Fruit fly (Drosophila melanogaster) whole organism, embryonic: Measurements from ENCODE around the gene Vti1a.

ENCODE experiments used
- ATbp ChIP-seq: fragments of 200-800 bp; sonication (Bioruptor generic); optimal IDR thresholded peaks from 2 replicates; lab custom pipeline; 2017; ENCODE audit warnings: missing biosample characterization, mild to moderate bottlenecking, missing genetic modification characterization, missing genetic modification reagents
- Aef1 ChIP-seq: fragments of 200-800 bp; sonication (Bioruptor generic); IDR thresholded peaks from 3 replicates; pipeline ENCODE4 v1.3.6; 2022; ENCODE audit warnings: missing biosample characterization, missing genetic modification characterization
- CG1024 ChIP-seq: fragments of 200-800 bp; sonication (Bioruptor generic); IDR thresholded peaks from 2 replicates; pipeline ENCODE4 v1.3.6; 2022; ENCODE audit warnings: missing biosample characterization, missing genetic modification characterization
- CG10431 ChIP-seq: fragments of 200-800 bp; sonication (Bioruptor generic); optimal IDR thresholded peaks from 3 replicates; lab custom pipeline; 2018; ENCODE audit warnings: missing biosample characterization, mild to moderate bottlenecking, missing genetic modification characterization
- CG11398 ChIP-seq: fragments of 200-800 bp; sonication (Bioruptor generic); optimal IDR thresholded peaks from 2 replicates; lab custom pipeline; 2016; ENCODE audit warnings: missing biosample characterization, missing genetic modification characterization
- CG11560 ChIP-seq: fragments of 200-800 bp; sonication (Bioruptor generic); IDR thresholded peaks from 3 replicates; pipeline ENCODE4 v1.3.6; 2022; ENCODE audit warnings: missing biosample characterization, missing genetic modification characterization
- CG12155 ChIP-seq: fragments of 200-800 bp; sonication (Bioruptor generic); optimal IDR thresholded peaks from 3 replicates; lab custom pipeline; 2016; ENCODE audit warnings: missing biosample characterization, missing genetic modification characterization
- CG12219 ChIP-seq: fragments of 200-800 bp; sonication (Bioruptor generic); optimal IDR thresholded peaks from 3 replicates; lab custom pipeline; 2018; ENCODE audit warnings: missing biosample characterization, mild to moderate bottlenecking, missing genetic modification characterization
- CG13287 ChIP-seq: fragments of 200-800 bp; sonication (Bioruptor generic); IDR thresholded peaks from 2 replicates; pipeline ENCODE4 v1.3.6; 2022; ENCODE audit warnings: missing biosample characterization, missing genetic modification characterization; ENCODE audit not compliant: partially characterized antibody
- CG14860 ChIP-seq: fragments of 200-800 bp; sonication (Bioruptor generic); IDR thresholded peaks from 3 replicates; pipeline ENCODE4 v1.3.6; 2022; ENCODE audit warnings: missing biosample characterization, missing genetic modification characterization; ENCODE audit not compliant: partially characterized antibody
- CG15514 ChIP-seq: fragments of 200-800 bp; sonication (Bioruptor generic); optimal IDR thresholded peaks from 3 replicates; lab custom pipeline; 2017; ENCODE audit warnings: missing biosample characterization, missing genetic modification characterization, mild to moderate bottlenecking, moderate library complexity, missing genetic modification reagents
- CG17802 ChIP-seq: fragments of 200-800 bp; sonication (Bioruptor generic); optimal IDR thresholded peaks from 2 replicates; lab custom pipeline; 2018; ENCODE audit warnings: missing biosample characterization, mild to moderate bottlenecking, missing genetic modification characterization, moderate library complexity
- CG17829 ChIP-seq: fragments of 200-800 bp; optimal IDR thresholded peaks from 2 replicates; lab custom pipeline; 2019; ENCODE audit warnings: missing biosample characterization, mild to moderate bottlenecking, missing genetic modification characterization, moderate library complexity
- CG31388 ChIP-seq: fragments of 200-800 bp; sonication (Bioruptor generic); optimal IDR thresholded peaks from 2 replicates; lab custom pipeline; 2016; ENCODE audit warnings: missing biosample characterization, missing genetic modification characterization
- CG3281 ChIP-seq: fragments of 200-800 bp; sonication (Bioruptor generic); optimal IDR thresholded peaks from 3 replicates; lab custom pipeline; 2017; ENCODE audit warnings: missing biosample characterization, mild to moderate bottlenecking, missing genetic modification characterization
- CG33557 ChIP-seq: fragments of 200-800 bp; sonication (Bioruptor generic); optimal IDR thresholded peaks from 2 replicates; lab custom pipeline; 2019; ENCODE audit warnings: missing biosample characterization, mild to moderate bottlenecking, missing genetic modification characterization, moderate library complexity
- CG3407 ChIP-seq: fragments of 200-800 bp; sonication (Bioruptor generic); optimal IDR thresholded peaks from 2 replicates; lab custom pipeline; 2018; ENCODE audit warnings: missing biosample characterization, mild to moderate bottlenecking, missing genetic modification characterization
- CG42726 ChIP-seq: fragments of 200-800 bp; sonication (Bioruptor generic); IDR thresholded peaks from 2 replicates; pipeline ENCODE4 v1.3.6; 2022; ENCODE audit warnings: missing biosample characterization, missing genetic modification characterization; ENCODE audit not compliant: partially characterized antibody
- CG5953 ChIP-seq: fragments of 200-800 bp; sonication (Bioruptor generic); IDR thresholded peaks from 2 replicates; pipeline ENCODE4 v1.3.6; 2022; ENCODE audit warnings: missing biosample characterization, missing genetic modification characterization
- CG6854 ChIP-seq: fragments of 200-800 bp; sonication (Bioruptor generic); optimal IDR thresholded peaks from 3 replicates; lab custom pipeline; 2017; ENCODE audit warnings: missing biosample characterization, mild to moderate bottlenecking, missing genetic modification characterization
- CG8478 ChIP-seq: fragments of >200 bp; optimal IDR thresholded peaks from 2 replicates; lab custom pipeline; 2018
- CG8765 ChIP-seq: fragments of 200-800 bp; sonication (Bioruptor generic); IDR thresholded peaks from 2 replicates; pipeline ENCODE4 v1.3.6; 2022; ENCODE audit warnings: missing biosample characterization, missing genetic modification characterization
- CHES-1-like ChIP-seq: fragments of 200-800 bp; sonication (Bioruptor generic); optimal IDR thresholded peaks from 2 replicates; lab custom pipeline; 2016; ENCODE audit warnings: missing biosample characterization, missing genetic modification characterization
- Chrac-16 ChIP-seq: fragments of 200-800 bp; sonication (Bioruptor generic); optimal IDR thresholded peaks from 3 replicates; lab custom pipeline; 2016; ENCODE audit warnings: missing biosample characterization, missing genetic modification characterization
- CrebB ChIP-seq: fragments of 200-800 bp; sonication (Bioruptor generic); optimal IDR thresholded peaks from 3 replicates; lab custom pipeline; 2018; ENCODE audit warnings: missing biosample characterization, mild to moderate bottlenecking, missing genetic modification characterization
- ERR ChIP-seq: fragments of 200-800 bp; sonication (Bioruptor generic); optimal IDR thresholded peaks from 2 replicates; lab custom pipeline; 2016; ENCODE audit warnings: missing biosample characterization, missing genetic modification characterization
- H2.0 ChIP-seq: fragments of 200-800 bp; sonication (Bioruptor generic); IDR thresholded peaks from 2 replicates; pipeline ENCODE4 v1.3.6; 2022; ENCODE audit warnings: missing biosample characterization, missing genetic modification characterization
- Hr39 ChIP-seq: fragments of >200 bp; optimal IDR thresholded peaks from 2 replicates; lab custom pipeline; 2017
- Lim3 ChIP-seq: fragments of 200-800 bp; sonication (Bioruptor generic); IDR thresholded peaks from 2 replicates; pipeline ENCODE4 v1.3.6; 2022; ENCODE audit warnings: missing biosample characterization, missing genetic modification characterization
- Med ChIP-seq: fragments of 200-800 bp; sonication (Bioruptor generic); peaks from one replicate; lab custom pipeline; 2016; ENCODE audit warnings: missing biosample characterization, missing genetic modification characterization, mild to moderate bottlenecking, inconsistent platforms, moderate library complexity
- Scr ChIP-seq: fragments of 200-800 bp; sonication (Bioruptor generic); IDR thresholded peaks from 2 replicates; pipeline ENCODE4 v1.3.6; 2022; ENCODE audit warnings: missing biosample characterization, missing genetic modification characterization; ENCODE audit not compliant: partially characterized antibody
- Six4 ChIP-seq: fragments of 200-800 bp; sonication (Bioruptor generic); optimal IDR thresholded peaks from 2 replicates; lab custom pipeline; 2016; ENCODE audit warnings: missing biosample characterization, missing genetic modification characterization
- caup ChIP-seq: fragments of 200-800 bp; sonication (Bioruptor generic); optimal IDR thresholded peaks from 3 replicates; lab custom pipeline; 2017; ENCODE audit warnings: missing biosample characterization, mild to moderate bottlenecking, missing genetic modification characterization, moderate library complexity; ENCODE audit not compliant: severe bottlenecking
- dpn ChIP-seq, 2 experiments: fragments of 200-800 bp; sonication (Bioruptor generic); optimal IDR thresholded peaks; 3 replicates each; lab custom pipeline; 2016; ENCODE audit warnings: missing biosample characterization in 2 of 2, missing genetic modification characterization in 2 of 2
- en ChIP-seq: fragments of 200-800 bp; sonication (Bioruptor generic); optimal IDR thresholded peaks from 2 replicates; lab custom pipeline; 2016; ENCODE audit warnings: missing biosample characterization, missing genetic modification characterization
- gfzf ChIP-seq: fragments of 200-800 bp; sonication (Bioruptor generic); optimal IDR thresholded peaks from 2 replicates; lab custom pipeline; 2016; ENCODE audit warnings: missing biosample characterization, mild to moderate bottlenecking, missing genetic modification characterization, moderate library complexity
- gsb ChIP-seq: fragments of 200-800 bp; sonication (Bioruptor generic); IDR thresholded peaks from 2 replicates; pipeline ENCODE4 v1.3.6; 2022; ENCODE audit warnings: missing biosample characterization, missing genetic modification characterization
- h ChIP-seq: fragments of >200 bp; optimal IDR thresholded peaks from 2 replicates; lab custom pipeline; 2017
- insv ChIP-seq, 2 experiments: fragments of 200-800 bp; sonication (Bioruptor generic); optimal IDR thresholded peaks; 3 replicates each; lab custom pipeline; 2016 to 2018; ENCODE audit warnings: missing biosample characterization in 2 of 2, missing genetic modification characterization in 2 of 2
- jing ChIP-seq: fragments of 200-800 bp; sonication (Bioruptor generic); optimal IDR thresholded peaks from 2 replicates; lab custom pipeline; 2018; ENCODE audit warnings: missing biosample characterization, mild to moderate bottlenecking, missing genetic modification characterization
- klu ChIP-seq: fragments of 200-800 bp; sonication (Bioruptor generic); IDR thresholded peaks from 2 replicates; pipeline ENCODE4 v1.3.6; 2022; ENCODE audit warnings: missing biosample characterization, missing genetic modification characterization
- lilli ChIP-seq: fragments of 200-800 bp; sonication (Bioruptor generic); optimal IDR thresholded peaks from 3 replicates; lab custom pipeline; 2016; ENCODE audit warnings: missing biosample characterization, missing genetic modification characterization
- mirr ChIP-seq: fragments of 200-800 bp; sonication (Bioruptor generic); optimal IDR thresholded peaks from 3 replicates; lab custom pipeline; 2018; ENCODE audit warnings: missing biosample characterization, mild to moderate bottlenecking, missing genetic modification characterization
- nmo ChIP-seq: fragments of 200-800 bp; sonication (Bioruptor generic); optimal IDR thresholded peaks from 2 replicates; lab custom pipeline; 2018; ENCODE audit warnings: missing biosample characterization, mild to moderate bottlenecking, missing genetic modification characterization, moderate library complexity
- otp ChIP-seq: fragments of 200-800 bp; sonication (Bioruptor generic); IDR thresholded peaks from 3 replicates; pipeline ENCODE4, ENCODE4 v1.3.6; 2022; ENCODE audit warnings: missing biosample characterization, missing genetic modification characterization
- pzg ChIP-seq: fragments of 200-800 bp; sonication (Bioruptor generic); optimal IDR thresholded peaks from 3 replicates; lab custom pipeline; 2018; ENCODE audit warnings: missing biosample characterization, mild to moderate bottlenecking, missing genetic modification characterization, moderate library complexity
- repo ChIP-seq: fragments of 200-800 bp; sonication (Bioruptor generic); optimal IDR thresholded peaks from 2 replicates; lab custom pipeline; 2016; ENCODE audit warnings: missing biosample characterization, missing genetic modification characterization
- sima ChIP-seq: fragments of 200-800 bp; sonication (Bioruptor generic); optimal IDR thresholded peaks from 2 replicates; lab custom pipeline; 2016; ENCODE audit warnings: missing biosample characterization, missing genetic modification characterization
- ssp ChIP-seq: fragments of 200-800 bp; sonication (Bioruptor generic); IDR thresholded peaks from 2 replicates; pipeline ENCODE4 v1.3.6; 2022; ENCODE audit warnings: missing biosample characterization, missing genetic modification characterization
- tx ChIP-seq: fragments of 200-800 bp; sonication (Bioruptor generic); optimal IDR thresholded peaks from 2 replicates; lab custom pipeline; 2016; ENCODE audit warnings: missing biosample characterization, missing genetic modification characterization
- yki ChIP-seq: fragments of >200 bp; optimal IDR thresholded peaks from 3 replicates; lab custom pipeline; 2018
- zfh1 ChIP-seq: fragments of 200-800 bp; sonication (Bioruptor generic); IDR thresholded peaks from 3 replicates; pipeline ENCODE4 v1.3.6; 2022; ENCODE audit warnings: missing biosample characterization, missing genetic modification characterization

Gene Vti1a

DNA sequence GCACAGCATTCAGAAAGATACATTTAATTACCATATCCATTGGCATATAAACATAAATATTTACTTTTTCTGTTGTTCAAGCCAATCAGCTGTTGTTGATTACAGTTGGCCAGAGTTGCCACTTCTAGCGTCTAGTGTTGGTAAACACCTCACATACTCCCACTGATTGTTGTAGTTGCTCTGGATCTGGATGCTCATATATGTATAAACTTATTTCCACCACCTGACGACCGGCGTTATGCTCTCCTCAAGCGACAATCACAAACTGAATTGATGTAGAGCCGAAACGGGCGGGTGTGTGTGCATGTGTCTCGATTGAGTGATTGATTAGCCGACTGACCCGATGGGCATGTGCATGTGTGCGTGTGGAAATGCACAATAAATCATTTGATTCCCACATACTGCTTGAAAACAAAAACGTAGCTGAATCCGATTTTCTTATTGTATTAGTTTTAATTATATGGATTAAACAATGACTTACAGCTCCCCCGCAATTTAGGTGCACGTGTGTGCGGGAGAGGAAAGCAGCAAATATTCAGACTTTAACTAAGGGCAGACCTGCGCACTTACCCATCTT is 10.8 kb downstream of the Vti1a start (continued):
- TF ChIP-seq dpn (GFP tag; optimal IDR thresholded peaks at IDR 0.05; lab: Kevin White, UChicago) (peak; percentile 32 to 43), CG3281 (GFP tag; lab: Kevin White, UChicago) (peak; percentile 46), gfzf (GFP tag; lab: Kevin White, UChicago) (peak; percentile 10), insv (GFP tag; optimal IDR thresholded peaks at IDR 0.05; lab: Kevin White, UChicago) (peak in 1 of 2 experiments; percentile 54), ERR (GFP tag; lab: Kevin White, UChicago) (peak; percentile 8), zfh1 (GFP tag; lab: Robert Waterston, UW) (0 out of 3 replicates have a peak, but pooled peaks have one; percentile 36), CG5953 (GFP tag; lab: Robert Waterston, UW) (no peak), CG3407 (GFP tag; lab: Kevin White, UChicago) (peak; percentile 49), en (GFP tag; lab: Kevin White, UChicago) (no peak), CHES-1-like (peak; percentile 80), CG17829 (tag; lab: Kevin White, UChicago) (peak; percentile 43), CG13287 (GFP tag; lab: Robert Waterston, UW) (peak; percentile 48; the same call in 1 of the 2 replicates), Med (GFP tag; lab: Kevin White, UChicago) (peak; percentile 96), ATbp (peak; percentile 33), CG12155 (no peak), CG12219 (GFP tag; lab: Kevin White, UChicago) (no peak), pzg (GFP tag; lab: Kevin White, UChicago) (peak; percentile 76), Lim3 (GFP tag; lab: Robert Waterston, UW) (no peak), otp (GFP tag; lab: Robert Waterston, UW) (no peak; the same call in 2 of the 3 replicates), Hr39 (lab: Kevin White, UChicago) (no peak), CrebB (tag; lab: Kevin White, UChicago) (peak; percentile 53), CG6854 (GFP tag; lab: Kevin White, UChicago) (no peak), CG17802 (tag; lab: Kevin White, UChicago) (peak; percentile 30), klu (GFP tag; lab: Robert Waterston, UW) (peak; percentile 63), h (lab: Kevin White, UChicago) (no peak), tx (GFP tag; lab: Kevin White, UChicago) (no peak), CG31388 (GFP tag; lab: Kevin White, UChicago) (no peak), Scr (GFP tag; lab: Robert Waterston, UW) (peak; percentile 47), gsb (no peak), nmo (GFP tag; lab: Kevin White, UChicago) (peak; percentile 34), sima (GFP tag; lab: Kevin White, UChicago) (no peak), H2.0 (0 out of 2 replicates have a peak, but pooled peaks have one; percentile 30), ssp (no peak), Aef1 (GFP tag; lab: Robert Waterston, UW) (peak; percentile 80), CG11560 (tag; lab: Robert Waterston, UW) (no peak), yki (lab: Kevin White, UChicago) (no peak), CG15514 (GFP tag; lab: Kevin White, UChicago) (peak; percentile 70), CG8765 (GFP tag; lab: Robert Waterston, UW) (no peak), mirr (peak; percentile 62), CG1024 (GFP tag; lab: Robert Waterston, UW) (no peak), CG10431 (peak; percentile 56), jing (GFP tag; lab: Kevin White, UChicago) (no peak), CG42726 (no peak), lilli (GFP tag; lab: Kevin White, UChicago) (peak; percentile 46), CG8478 (no peak), caup (GFP tag; lab: Kevin White, UChicago) (peak; percentile 67), Six4 (GFP tag; lab: Kevin White, UChicago) (no peak), CG14860 (GFP tag; lab: Robert Waterston, UW) (no peak), CG11398 (GFP tag; lab: Kevin White, UChicago) (peak; percentile 52), repo (GFP tag; lab: Kevin White, UChicago) (no peak), Chrac-16 (GFP tag; lab: Kevin White, UChicago) (peak; percentile 16), CG33557 (peak; percentile 44)
